Fruit fly (Drosophila melanogaster) whole organism, embryonic: ENCODE results near the gene CG3625.

Experiments used
- B-H1 ChIP-seq: fragments of 200-800 bp; sonication (Bioruptor generic); IDR thresholded peaks from 3 replicates; pipeline ENCODE4 v1.3.6; 2022; ENCODE audit warnings: missing biosample characterization, missing genetic modification characterization
- BtbVII ChIP-seq: fragments of 200-800 bp; sonication (Bioruptor generic); optimal IDR thresholded peaks from 3 replicates; lab custom pipeline; 2017; ENCODE audit warnings: missing biosample characterization, mild to moderate bottlenecking, missing genetic modification characterization
- CG10209 ChIP-seq: fragments of 200-800 bp; sonication (Bioruptor generic); optimal IDR thresholded peaks from 3 replicates; lab custom pipeline; 2017; ENCODE audit warnings: missing biosample characterization, mild to moderate bottlenecking, missing genetic modification characterization, missing genetic modification reagents
- CG10431 ChIP-seq: fragments of 200-800 bp; sonication (Bioruptor generic); optimal IDR thresholded peaks from 3 replicates; lab custom pipeline; 2018; ENCODE audit warnings: missing biosample characterization, mild to moderate bottlenecking, missing genetic modification characterization
- CG12219 ChIP-seq: fragments of 200-800 bp; sonication (Bioruptor generic); optimal IDR thresholded peaks from 3 replicates; lab custom pipeline; 2018; ENCODE audit warnings: missing biosample characterization, mild to moderate bottlenecking, missing genetic modification characterization
- CG14965 ChIP-seq: fragments of 200-800 bp; sonication (Bioruptor generic); optimal IDR thresholded peaks from 2 replicates; lab custom pipeline; 2016; ENCODE audit warnings: missing biosample characterization, missing genetic modification characterization, borderline replicate concordance
- CG17829 ChIP-seq: fragments of 200-800 bp; optimal IDR thresholded peaks from 2 replicates; lab custom pipeline; 2019; ENCODE audit warnings: missing biosample characterization, mild to moderate bottlenecking, missing genetic modification characterization, moderate library complexity
- CG1832 ChIP-seq: fragments of 200-800 bp; sonication (Bioruptor generic); optimal IDR thresholded peaks from 2 replicates; lab custom pipeline; 2017; ENCODE audit warnings: missing biosample characterization, mild to moderate bottlenecking, missing genetic modification characterization, inconsistent platforms
- CG2199 ChIP-seq: fragments of 200-800 bp; sonication (Bioruptor generic); IDR thresholded peaks from 3 replicates; pipeline ENCODE4 v1.3.6; 2022; ENCODE audit warnings: missing biosample characterization, missing genetic modification characterization
- CG31388 ChIP-seq: fragments of 200-800 bp; sonication (Bioruptor generic); optimal IDR thresholded peaks from 2 replicates; lab custom pipeline; 2016; ENCODE audit warnings: missing biosample characterization, missing genetic modification characterization
- CG32532 ChIP-seq: fragments of 200-800 bp; sonication (Bioruptor generic); IDR thresholded peaks from 2 replicates; pipeline ENCODE4 v1.3.6; 2022; ENCODE audit warnings: missing biosample characterization, missing genetic modification characterization
- CG32772 ChIP-seq: fragments of 200-800 bp; sonication (Bioruptor generic); IDR thresholded peaks from 2 replicates; pipeline ENCODE4 v1.3.6; 2022; ENCODE audit warnings: missing biosample characterization, missing genetic modification characterization
- CG34422 ChIP-seq: fragments of 200-800 bp; sonication (Bioruptor generic); IDR thresholded peaks from 3 replicates; pipeline ENCODE4 v1.3.6; 2022; ENCODE audit warnings: missing biosample characterization, missing genetic modification characterization
- CG3995 ChIP-seq: fragments of 200-800 bp; sonication (Bioruptor generic); optimal IDR thresholded peaks from 3 replicates; lab custom pipeline; 2016; ENCODE audit warnings: missing biosample characterization, missing genetic modification characterization
- CG4820 ChIP-seq: fragments of 200-800 bp; sonication (Bioruptor generic); optimal IDR thresholded peaks from 3 replicates; lab custom pipeline; 2016; ENCODE audit warnings: missing biosample characterization, missing genetic modification characterization
- CG9876 ChIP-seq: fragments of 200-800 bp; sonication (Bioruptor generic); optimal IDR thresholded peaks from 2 replicates; lab custom pipeline; 2016; ENCODE audit warnings: missing biosample characterization, missing genetic modification characterization
- CG9932 ChIP-seq: fragments of 200-800 bp; sonication (Bioruptor generic); IDR thresholded peaks from 2 replicates; pipeline ENCODE4 v1.3.6; 2022; ENCODE audit warnings: missing biosample characterization, missing genetic modification characterization
- Dip2 ChIP-seq: fragments of 200-800 bp; sonication (Bioruptor generic); IDR thresholded peaks from 2 replicates; pipeline ENCODE4 v1.3.6; 2022; ENCODE audit warnings: missing biosample characterization, missing genetic modification characterization
- Dll ChIP-seq: fragments of 200-800 bp; sonication (Bioruptor generic); IDR thresholded peaks from 4 replicates; pipeline ENCODE4 v1.3.6; 2022; ENCODE audit warnings: missing biosample characterization, missing genetic modification characterization; ENCODE audit not compliant: partially characterized antibody
- E2f1 ChIP-seq: fragments of 200-800 bp; sonication (Bioruptor generic); IDR thresholded peaks from 2 replicates; pipeline ENCODE4 v1.3.6; 2022; ENCODE audit warnings: missing biosample characterization, missing genetic modification characterization
- Eip74EF ChIP-seq, 2 experiments: fragments of 200-800 bp in 1 of 2; fragments of >200 bp in 1 of 2; sonication (Bioruptor generic) in 1 of 2; optimal IDR thresholded peaks; 2 replicates each; lab custom pipeline; 2017 to 2019; ENCODE audit warnings: missing biosample characterization in 2 of 2, missing genetic modification characterization in 2 of 2, mild to moderate bottlenecking in 1 of 2, moderate library complexity in 1 of 2
- Hand ChIP-seq: fragments of 200-800 bp; sonication (Bioruptor generic); optimal IDR thresholded peaks from 2 replicates; lab custom pipeline; 2017; ENCODE audit warnings: mild to moderate bottlenecking, missing biosample characterization, missing genetic modification reagents, missing genetic modification characterization
- Hmr ChIP-seq: fragments of 200-800 bp; sonication (Bioruptor generic); optimal IDR thresholded peaks from 3 replicates; lab custom pipeline; 2017; ENCODE audit warnings: mild to moderate bottlenecking, missing biosample characterization, missing genetic modification reagents, missing genetic modification characterization
- Lpt ChIP-seq: fragments of >200 bp; optimal IDR thresholded peaks from 2 replicates; lab custom pipeline; 2018; ENCODE audit warnings: missing biosample characterization, missing genetic modification characterization
- Nf-YC ChIP-seq: fragments of 200-800 bp; optimal IDR thresholded peaks from 3 replicates; lab custom pipeline; 2019; ENCODE audit warnings: missing biosample characterization, mild to moderate bottlenecking, missing genetic modification characterization, moderate library complexity
- Stat92E ChIP-seq, 3 experiments: fragments of >200 bp in 2 of 3; fragments of 200-800 bp in 1 of 3; sonication (Bioruptor generic) in 1 of 3; optimal IDR thresholded peaks; 2 replicates each; lab custom pipeline; 2017 to 2019; ENCODE audit warnings: missing biosample characterization in 3 of 3, missing genetic modification characterization in 3 of 3, mild to moderate bottlenecking in 1 of 3, moderate library complexity in 1 of 3
- Taf1 ChIP-seq: fragments of 200-800 bp; sonication (Bioruptor generic); IDR thresholded peaks from 2 replicates; pipeline ENCODE4 v1.3.6; 2022; ENCODE audit warnings: missing biosample characterization, missing genetic modification characterization
- ac ChIP-seq: fragments of 200-800 bp; sonication (Bioruptor generic); optimal IDR thresholded peaks from 3 replicates; lab custom pipeline; 2017; ENCODE audit warnings: missing biosample characterization, mild to moderate bottlenecking, missing genetic modification characterization
- bigmax ChIP-seq: fragments of 200-800 bp; sonication (Bioruptor generic); optimal IDR thresholded peaks from 2 replicates; lab custom pipeline; 2018; ENCODE audit warnings: missing biosample characterization, mild to moderate bottlenecking, missing genetic modification characterization
- bowl ChIP-seq: fragments of 200-800 bp; sonication (Bioruptor generic); IDR thresholded peaks from 2 replicates; pipeline ENCODE4 v1.3.6; 2022; ENCODE audit warnings: missing biosample characterization, missing genetic modification characterization
- chm ChIP-seq: fragments of 200-800 bp; sonication (Bioruptor generic); IDR thresholded peaks from 2 replicates; pipeline ENCODE4 v1.3.6; 2022; ENCODE audit warnings: missing biosample characterization, missing genetic modification characterization
- crp ChIP-seq, 2 experiments: fragments of 200-800 bp; sonication (Bioruptor generic); optimal IDR thresholded peaks; 2 replicates in 1 of 2; 3 replicates in 1 of 2; lab custom pipeline; 2017; ENCODE audit warnings: missing biosample characterization in 2 of 2, missing genetic modification characterization in 2 of 2, mild to moderate bottlenecking in 1 of 2, moderate library complexity in 1 of 2
- dati ChIP-seq: fragments of 200-800 bp; sonication (Bioruptor generic); IDR thresholded peaks from 2 replicates; pipeline ENCODE4 v1.3.6; 2022; ENCODE audit warnings: missing biosample characterization, missing genetic modification characterization
- fd102C ChIP-seq: fragments of 200-800 bp; sonication (Bioruptor generic); optimal IDR thresholded peaks from 2 replicates; lab custom pipeline; 2018; ENCODE audit warnings: missing biosample characterization, mild to moderate bottlenecking, missing genetic modification characterization, moderate library complexity
- fd3F ChIP-seq: fragments of 200-800 bp; sonication (Bioruptor generic); optimal IDR thresholded peaks from 2 replicates; lab custom pipeline; 2018; ENCODE audit warnings: missing biosample characterization, mild to moderate bottlenecking, missing genetic modification characterization, moderate library complexity
- fru ChIP-seq: fragments of >200 bp; optimal IDR thresholded peaks from 2 replicates; lab custom pipeline; 2017
- hth ChIP-seq: fragments of >200 bp; optimal IDR thresholded peaks from 2 replicates; lab custom pipeline; 2017; ENCODE audit warnings: inconsistent platforms
- jigr1 ChIP-seq: fragments of 200-800 bp; sonication (Bioruptor generic); IDR thresholded peaks from 3 replicates; pipeline ENCODE4 v1.3.6; 2022; ENCODE audit warnings: missing biosample characterization, missing genetic modification characterization
- kah ChIP-seq: fragments of 200-800 bp; sonication (Bioruptor generic); optimal IDR thresholded peaks from 2 replicates; lab custom pipeline; 2018; ENCODE audit warnings: missing biosample characterization, mild to moderate bottlenecking, missing genetic modification characterization
- maf-S ChIP-seq: fragments of 200-800 bp; sonication (Bioruptor generic); optimal IDR thresholded peaks from 2 replicates; lab custom pipeline; 2016; ENCODE audit warnings: missing biosample characterization, missing genetic modification characterization
- mirr ChIP-seq: fragments of 200-800 bp; sonication (Bioruptor generic); optimal IDR thresholded peaks from 3 replicates; lab custom pipeline; 2018; ENCODE audit warnings: missing biosample characterization, mild to moderate bottlenecking, missing genetic modification characterization
- nau ChIP-seq: fragments of 200-800 bp; sonication (Bioruptor generic); optimal IDR thresholded peaks from 3 replicates; lab custom pipeline; 2017; ENCODE audit warnings: missing biosample characterization, mild to moderate bottlenecking, missing genetic modification characterization, missing genetic modification reagents
- nerfin-1 ChIP-seq: fragments of 200-800 bp; sonication (Bioruptor generic); optimal IDR thresholded peaks from 3 replicates; lab custom pipeline; 2019; ENCODE audit warnings: missing biosample characterization, mild to moderate bottlenecking, missing genetic modification characterization, moderate library complexity
- pros ChIP-seq: fragments of 200-800 bp; sonication (Bioruptor generic); optimal IDR thresholded peaks from 3 replicates; lab custom pipeline; 2019; ENCODE audit warnings: missing biosample characterization, mild to moderate bottlenecking, missing genetic modification characterization, moderate library complexity
- ro ChIP-seq: fragments of 200-800 bp; sonication (Bioruptor generic); IDR thresholded peaks from 2 replicates; pipeline ENCODE4 v1.3.6; 2022; ENCODE audit warnings: missing biosample characterization, missing genetic modification characterization
- scrt ChIP-seq: fragments of 200-800 bp; sonication (Bioruptor generic); optimal IDR thresholded peaks from 2 replicates; lab custom pipeline; 2018; ENCODE audit warnings: missing biosample characterization, mild to moderate bottlenecking, missing genetic modification characterization, moderate library complexity
- sd ChIP-seq: fragments of 200-800 bp; sonication (Bioruptor generic); optimal IDR thresholded peaks from 3 replicates; lab custom pipeline; 2018; ENCODE audit warnings: missing biosample characterization, mild to moderate bottlenecking, missing genetic modification characterization, moderate library complexity
- so ChIP-seq: fragments of 200-800 bp; sonication (Bioruptor generic); IDR thresholded peaks from 3 replicates; pipeline ENCODE4 v1.3.6; 2022; ENCODE audit warnings: missing biosample characterization, missing genetic modification characterization
- ssp ChIP-seq: fragments of 200-800 bp; sonication (Bioruptor generic); IDR thresholded peaks from 2 replicates; pipeline ENCODE4 v1.3.6; 2022; ENCODE audit warnings: missing biosample characterization, missing genetic modification characterization
- sug ChIP-seq: fragments of 200-800 bp; optimal IDR thresholded peaks from 2 replicates; lab custom pipeline; 2019; ENCODE audit warnings: missing biosample characterization, mild to moderate bottlenecking, missing genetic modification characterization, moderate library complexity

CG3625 gene

DNA sequence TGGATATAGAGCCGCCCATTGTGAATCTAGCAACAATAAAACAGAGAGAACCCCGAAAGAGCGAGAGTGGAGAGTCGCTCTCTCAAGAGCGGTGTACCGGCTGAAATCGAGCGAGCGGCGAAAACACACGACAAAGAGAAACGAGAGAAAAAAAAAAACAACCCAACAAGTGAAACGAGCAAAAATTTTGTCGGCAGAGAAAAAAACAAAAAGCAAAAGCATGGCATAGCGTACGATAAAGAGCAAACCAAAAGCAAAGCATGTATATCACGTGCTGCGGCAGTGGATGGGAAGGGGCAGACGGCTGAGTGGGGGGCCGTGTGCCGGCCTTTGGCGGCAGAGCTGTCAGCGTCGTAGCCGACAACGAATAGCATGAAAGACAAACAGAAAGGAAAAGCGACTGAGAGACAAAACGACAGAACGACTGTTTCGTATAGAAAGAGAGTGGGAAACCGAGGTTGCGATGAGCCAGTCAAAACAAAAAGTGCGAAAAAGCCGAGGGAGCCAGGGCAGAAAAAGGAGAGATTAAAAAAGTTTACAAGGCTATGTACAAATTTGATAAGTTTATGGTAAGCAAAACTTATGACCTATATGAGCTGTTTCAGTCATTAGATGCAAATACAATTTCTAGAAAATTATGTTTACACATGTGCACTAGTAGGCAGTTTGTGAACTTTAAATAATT lies 44.8 kb downstream of the CG3625 start (continued):
- TF ChIP-seq CG34422 (GFP tag; lab: Robert Waterston, UW) (peak; percentile 92; the same call in 2 of the 3 replicates), Nf-YC (peak; percentile 15), Hmr (GFP tag; lab: Kevin White, UChicago) (no peak), CG3995 (no peak), kah (GFP tag; lab: Kevin White, UChicago) (peak; percentile 43), CG9932 (GFP tag; lab: Robert Waterston, UW) (no peak), Lpt (GFP tag; lab: Kevin White, UChicago) (no peak), Dip2 (no peak), CG17829 (tag; lab: Kevin White, UChicago) (no peak), ssp (no peak), Hand (GFP tag; lab: Kevin White, UChicago) (no peak), maf-S (GFP tag; lab: Kevin White, UChicago) (no peak), CG32772 (GFP tag; lab: Robert Waterston, UW) (peak; percentile 39; the same call in 1 of the 2 replicates), crp (GFP tag; optimal IDR thresholded peaks at IDR 0.05; lab: Kevin White, UChicago) (no peak), Eip74EF (GFP tag; optimal IDR thresholded peaks at IDR 0.05; lab: Kevin White, UChicago) (no peak), ac (GFP tag; lab: Kevin White, UChicago) (no peak), Dll (GFP tag; lab: Robert Waterston, UW) (peak; percentile 46; the same call in 1 of the 4 replicates), CG32532 (GFP tag; lab: Robert Waterston, UW) (peak; percentile 43; the same call in 1 of the 2 replicates), CG9876 (no peak), nau (no peak), mirr (peak; percentile 41), bowl (GFP tag; lab: Robert Waterston, UW) (no peak), CG31388 (GFP tag; lab: Kevin White, UChicago) (no peak), so (GFP tag; lab: Robert Waterston, UW) (peak; percentile 67; the same call in 1 of the 3 replicates), scrt (peak; percentile 92), CG2199 (GFP tag; lab: Robert Waterston, UW) (0 out of 3 replicates have a peak, but pooled peaks have one; percentile 37), fd102C (GFP tag; lab: Kevin White, UChicago) (no peak), hth (lab: Kevin White, UChicago) (no peak), CG10431 (peak; percentile 14), chm (peak; percentile 53; the same call in 1 of the 2 replicates), ro (GFP tag; lab: Robert Waterston, UW) (no peak), jigr1 (GFP tag; lab: Robert Waterston, UW) (no peak), sug (tag; lab: Kevin White, UChicago) (peak; percentile 80), dati (GFP tag; lab: Robert Waterston, UW) (no peak), CG14965 (GFP tag; lab: Kevin White, UChicago) (no peak), sd (tag; lab: Kevin White, UChicago) (peak; percentile 70), CG4820 (GFP tag; lab: Kevin White, UChicago) (no peak), Taf1 (GFP tag; lab: Robert Waterston, UW) (no peak), BtbVII (GFP tag; lab: Kevin White, UChicago) (no peak), CG1832 (GFP tag; lab: Kevin White, UChicago) (no peak), nerfin-1 (tag; lab: Kevin White, UChicago) (peak; percentile 46), CG10209 (GFP tag; lab: Kevin White, UChicago) (peak; percentile 85), bigmax (GFP tag; lab: Kevin White, UChicago) (no peak), fd3F (GFP tag; lab: Kevin White, UChicago) (no peak), pros (peak; percentile 54), fru (peak; percentile 33), CG12219 (GFP tag; lab: Kevin White, UChicago) (no peak), B-H1 (no peak), E2f1 (GFP tag; lab: Robert Waterston, UW) (no peak), Stat92E (GFP tag; optimal IDR thresholded peaks at IDR 0.05; lab: Kevin White, UChicago) (peak in 1 of 3 experiments; percentile 46)
